Worm (Caenorhabditis elegans) whole organism, mixed stage, embryonic: Measurements from ENCODE around the gene popl-1.
A peak's percentile ranks its signal among the peaks of the same experiment; 100 is the strongest.

Experiments
- M03D4.4 ChIP-seq: sonication (generic microtip); optimal IDR thresholded peaks from 2 replicates; lab custom pipeline; 2017; ENCODE audit warnings: mild to moderate bottlenecking, missing genetic modification characterization, missing compliant biosample characterization
- blmp-1 ChIP-seq: fragments of 150-350 bp; optimal IDR thresholded peaks from 2 replicates; lab custom pipeline; 2014; ENCODE audit warnings: missing biosample characterization, missing genetic modification characterization
- ces-1 ChIP-seq: fragments of 150-350 bp; optimal IDR thresholded peaks from 2 replicates; lab custom pipeline; 2014; ENCODE audit warnings: missing biosample characterization, missing genetic modification reagents, missing genetic modification characterization
- lin-13 ChIP-seq: fragments of 150-350 bp; optimal IDR thresholded peaks from 2 replicates; lab custom pipeline; 2014; ENCODE audit warnings: missing biosample characterization, missing genetic modification characterization
- mab-5 ChIP-seq: fragments of 150-350 bp; optimal IDR thresholded peaks from 2 replicates; lab custom pipeline; 2014; ENCODE audit warnings: missing biosample characterization, missing genetic modification characterization
- mep-1 ChIP-seq: fragments of 150-350 bp; optimal IDR thresholded peaks from 2 replicates; lab custom pipeline; 2017; ENCODE audit warnings: missing biosample characterization, missing genetic modification reagents, missing genetic modification characterization, inconsistent platforms
- nhr-237 ChIP-seq: fragments of 150-350 bp; optimal IDR thresholded peaks from 2 replicates; lab custom pipeline; 2014; ENCODE audit warnings: missing biosample characterization, missing genetic modification characterization
- nhr-28 ChIP-seq: fragments of 150-350 bp; optimal IDR thresholded peaks from 2 replicates; lab custom pipeline; 2014; ENCODE audit warnings: missing biosample characterization, missing genetic modification characterization
- nhr-76 ChIP-seq: sonication (generic microtip); optimal IDR thresholded peaks from 2 replicates; lab custom pipeline; 2017; ENCODE audit warnings: missing biosample characterization, missing genetic modification characterization
- pha-4 ChIP-seq: fragments of 150-350 bp; optimal IDR thresholded peaks from 2 replicates; lab custom pipeline; 2018; ENCODE audit warnings: missing biosample characterization, missing genetic modification reagents, missing genetic modification characterization
- snpc-4 ChIP-seq: fragments of 150-350 bp; optimal IDR thresholded peaks from 2 replicates; lab custom pipeline; 2014; ENCODE audit warnings: missing biosample characterization, missing genetic modification characterization
- sptf-1 ChIP-seq: sonication (generic microtip); optimal IDR thresholded peaks from 2 replicates; lab custom pipeline; 2017; ENCODE audit warnings: mild to moderate bottlenecking, missing genetic modification characterization, moderate library complexity, missing compliant biosample characterization
- unc-62 ChIP-seq: fragments of 150-350 bp; optimal IDR thresholded peaks from 2 replicates; lab custom pipeline; 2014; ENCODE audit warnings: missing biosample characterization, missing genetic modification reagents, missing genetic modification characterization
- ztf-11 ChIP-seq: fragments of 150-350 bp; optimal IDR thresholded peaks from 2 replicates; lab custom pipeline; 2014; ENCODE audit warnings: missing biosample characterization, missing genetic modification characterization

DNA sequence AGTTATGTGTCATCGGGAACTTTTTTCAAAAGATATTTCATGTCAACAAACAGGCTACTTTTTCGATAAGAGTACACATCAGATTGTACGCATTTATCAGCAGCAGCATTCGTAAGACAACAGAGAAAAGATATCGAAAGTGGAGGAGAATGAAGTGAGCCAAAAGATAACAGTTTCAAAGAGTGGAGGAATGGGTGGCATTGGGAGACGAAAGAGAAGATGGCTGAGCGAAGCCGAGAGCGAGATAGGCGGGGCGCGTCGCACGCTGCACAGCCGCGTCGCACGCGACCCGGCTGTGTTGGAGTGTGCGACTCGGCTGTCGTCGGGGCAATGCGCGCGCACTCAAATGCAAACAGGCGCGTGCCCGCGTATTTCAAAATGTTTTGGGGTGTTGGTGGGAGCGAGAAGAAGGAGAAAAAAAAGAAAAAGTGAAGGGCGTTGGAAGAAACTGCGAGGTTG lies 33.4 kb upstream of the popl-1 start:
- TF ChIP-seq ztf-11 (tag; lab: Kevin White, UChicago) (no peak), snpc-4 (tag; lab: Kevin White, UChicago) (no peak), nhr-76 (tag; lab: Kevin White, UChicago) (no peak), unc-62 (GFP tag; lab: Kevin White, UChicago) (no peak), blmp-1 (no peak), mab-5 (tag; lab: Kevin White, UChicago) (no peak), ces-1 (GFP tag; lab: Kevin White, UChicago) (no peak), nhr-237 (tag; lab: Kevin White, UChicago) (peak; percentile 48), pha-4 (tag; lab: Kevin White, UChicago) (peak; percentile 39), lin-13 (no peak), mep-1 (no peak), M03D4.4 (tag; lab: Kevin White, UChicago) (peak; percentile 64), nhr-28 (no peak), sptf-1 (tag; lab: Kevin White, UChicago) (peak; percentile 66)
